Fruit fly (Drosophila melanogaster) whole organism: Measurements from ENCODE around the gene Rab10.

Source experiments
- CG8478 ChIP-seq: fragments of >200 bp; optimal IDR thresholded peaks from 2 replicates; lab custom pipeline; 2018; ENCODE audit warnings: inconsistent platforms
- EcR ChIP-seq, 2 experiments: fragments of >200 bp; optimal IDR thresholded peaks; 2 replicates each; lab custom pipeline; 2017; ENCODE audit warnings: missing biosample characterization in 2 of 2, missing genetic modification characterization in 2 of 2, missing genetic modification reagents in 2 of 2
- pan ChIP-seq: fragments of >200 bp; optimal IDR thresholded peaks from 2 replicates; lab custom pipeline; 2017
- psq ChIP-seq: fragments of >200 bp; optimal IDR thresholded peaks from 2 replicates; lab custom pipeline; 2017
- usp ChIP-seq: fragments of >200 bp; optimal IDR thresholded peaks from 2 replicates; lab custom pipeline; 2017; ENCODE audit warnings: missing biosample characterization, missing genetic modification characterization, mixed read lengths

DNA sequence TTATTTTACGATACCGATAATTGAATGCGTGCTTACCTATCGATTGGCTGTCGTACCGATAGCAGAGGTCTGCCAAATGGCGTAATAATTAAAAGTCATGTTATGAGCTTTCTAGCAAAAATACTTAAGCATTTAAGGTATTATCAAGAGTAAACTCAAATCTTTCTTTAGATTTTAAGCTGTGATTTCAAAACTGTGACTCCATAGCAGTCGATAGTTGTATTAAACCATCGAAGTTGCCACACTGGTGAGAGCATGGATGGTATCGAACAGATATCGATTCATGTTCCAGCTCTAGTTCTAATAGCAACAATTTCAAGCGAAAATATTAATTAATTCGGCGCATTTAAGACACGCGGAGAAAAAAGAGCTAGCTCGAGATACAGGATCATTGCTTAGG is at the start of gene Rab10, which contains the start of gene CG17068:
- no peak for TF ChIP-seq usp (GFP tag; lab: Kevin White, UChicago)
- no peak for TF ChIP-seq psq
- no peak for TF ChIP-seq pan
- TF ChIP-seq CG8478 (lab: Kevin White, UChicago), result no peak
- no peak for TF ChIP-seq EcR (GFP tag; optimal IDR thresholded peaks at IDR 0.05; lab: Kevin White, UChicago)
